Fruit fly (Drosophila melanogaster) whole organism, wandering third instar larva: ENCODE results near the gene roq.
A peak's percentile ranks its signal among the peaks of the same experiment; 100 is the strongest.

Experiments
- Abd-B ChIP-seq: fragments of >200 bp; optimal IDR thresholded peaks from 2 replicates; lab custom pipeline; 2017; ENCODE audit warnings: missing biosample characterization, missing genetic modification characterization
- CG32264 ChIP-seq: fragments of 200-800 bp; sonication (Bioruptor generic); optimal IDR thresholded peaks from 2 replicates; lab custom pipeline; 2016; ENCODE audit warnings: missing biosample characterization, missing genetic modification characterization
- CG9705 ChIP-seq: fragments of 200-800 bp; sonication (Bioruptor generic); optimal IDR thresholded peaks from 2 replicates; lab custom pipeline; 2018; ENCODE audit warnings: missing biosample characterization, mild to moderate bottlenecking, missing genetic modification characterization
- CrebA ChIP-seq: fragments of 200-800 bp; sonication (Bioruptor generic); optimal IDR thresholded peaks from 2 replicates; lab custom pipeline; 2016; ENCODE audit warnings: missing biosample characterization, mild to moderate bottlenecking, missing genetic modification characterization, borderline replicate concordance
- Dfd ChIP-seq: fragments of >200 bp; optimal IDR thresholded peaks from 2 replicates; lab custom pipeline; 2017; ENCODE audit warnings: missing biosample characterization, missing genetic modification characterization
- Dif ChIP-seq: fragments of 200-275, 200-300 bp; sonication (Bioruptor generic); optimal IDR thresholded peaks from 2 replicates; lab custom pipeline; 2018; ENCODE audit warnings: missing biosample characterization, missing genetic modification characterization; ENCODE audit not compliant: partially characterized antibody
- GATAd ChIP-seq: sonication (Bioruptor generic); optimal IDR thresholded peaks from 2 replicates; lab custom pipeline; 2016; ENCODE audit warnings: missing biosample characterization, missing genetic modification characterization
- Hnf4 ChIP-seq: fragments of 200-800 bp; sonication (Bioruptor generic); optimal IDR thresholded peaks from 2 replicates; lab custom pipeline; 2016; ENCODE audit warnings: missing biosample characterization, mild to moderate bottlenecking, missing genetic modification characterization
- Hr78 ChIP-seq: fragments of >200 bp; optimal IDR thresholded peaks from 2 replicates; lab custom pipeline; 2017; ENCODE audit warnings: missing biosample characterization, missing genetic modification characterization
- Hr83 ChIP-seq: fragments of 200-300 bp; sonication (Bioruptor generic); optimal IDR thresholded peaks from 2 replicates; lab custom pipeline; 2016; ENCODE audit warnings: missing biosample characterization, mild to moderate bottlenecking, missing genetic modification characterization, moderate library complexity; ENCODE audit not compliant: poor library complexity, severe bottlenecking
- Jra ChIP-seq: sonication (Bioruptor generic); optimal IDR thresholded peaks from 2 replicates; lab custom pipeline; 2016; ENCODE audit warnings: missing biosample characterization, missing genetic modification characterization
- Myc ChIP-seq: fragments of >200 bp; optimal IDR thresholded peaks from 2 replicates; lab custom pipeline; 2017
- N ChIP-seq: fragments of >200 bp; optimal IDR thresholded peaks from 2 replicates; lab custom pipeline; 2018; ENCODE audit warnings: missing biosample characterization, missing external identifiers, missing genetic modification characterization
- OdsH ChIP-seq: fragments of 200-800 bp; sonication (Bioruptor generic); optimal IDR thresholded peaks from 2 replicates; lab custom pipeline; 2016; ENCODE audit warnings: missing biosample characterization, mild to moderate bottlenecking, missing genetic modification characterization
- Rel ChIP-seq, 2 experiments: fragments of 200-800 bp; sonication (Bioruptor generic) in 1 of 2; optimal IDR thresholded peaks; 2 replicates in 1 of 2; 3 replicates in 1 of 2; lab custom pipeline; 2016 to 2019; ENCODE audit warnings: mild to moderate bottlenecking in 2 of 2, missing biosample characterization in 2 of 2, missing genetic modification characterization in 2 of 2, moderate library complexity in 1 of 2
- Sp1 ChIP-seq: fragments of 200-800 bp; sonication (Bioruptor generic); optimal IDR thresholded peaks from 3 replicates; lab custom pipeline; 2019; ENCODE audit warnings: missing biosample characterization, mild to moderate bottlenecking, missing genetic modification characterization, moderate library complexity
- Vsx2 ChIP-seq: fragments of 200-300, 225-300 bp; sonication (Bioruptor generic); optimal IDR thresholded peaks from 2 replicates; lab custom pipeline; 2018; ENCODE audit warnings: missing biosample characterization, missing genetic modification characterization; ENCODE audit not compliant: partially characterized antibody
- br ChIP-seq: fragments of 200-800 bp; sonication (Bioruptor generic); optimal IDR thresholded peaks from 2 replicates; lab custom pipeline; 2016; ENCODE audit warnings: missing biosample characterization, missing genetic modification characterization
- brk ChIP-seq: fragments of 200-800 bp; sonication (Bioruptor generic); optimal IDR thresholded peaks from 2 replicates; lab custom pipeline; 2016; ENCODE audit warnings: missing biosample characterization, mild to moderate bottlenecking, missing genetic modification characterization
- dmrt93B ChIP-seq: fragments of 200-800 bp; sonication (Bioruptor generic); optimal IDR thresholded peaks from 2 replicates; lab custom pipeline; 2018; ENCODE audit warnings: missing biosample characterization, mild to moderate bottlenecking, missing genetic modification characterization
- dsf ChIP-seq: sonication (Bioruptor generic); optimal IDR thresholded peaks from 2 replicates; lab custom pipeline; 2016; ENCODE audit warnings: missing biosample characterization, missing genetic modification characterization, borderline replicate concordance
- ey ChIP-seq: fragments of 200-800 bp; sonication (Bioruptor generic); optimal IDR thresholded peaks from 2 replicates; lab custom pipeline; 2016; ENCODE audit warnings: missing biosample characterization, missing genetic modification characterization
- foxo ChIP-seq, 2 experiments: fragments of 200-800 bp; sonication (Bioruptor generic); optimal IDR thresholded peaks; 2 replicates in 1 of 2; 3 replicates in 1 of 2; lab custom pipeline; 2016 to 2017; ENCODE audit warnings: missing biosample characterization in 2 of 2, missing genetic modification characterization in 2 of 2
- fru ChIP-seq: fragments of 200-800 bp; sonication (Bioruptor generic); optimal IDR thresholded peaks from 3 replicates; lab custom pipeline; 2016; ENCODE audit warnings: missing biosample characterization, mild to moderate bottlenecking, missing genetic modification characterization
- h ChIP-seq: fragments of 200-800 bp; sonication (Bioruptor generic); optimal IDR thresholded peaks from 3 replicates; lab custom pipeline; 2016; ENCODE audit warnings: missing biosample characterization, mild to moderate bottlenecking, missing genetic modification characterization
- jim ChIP-seq: fragments of 175-275, 200-325 bp; sonication (Bioruptor generic); optimal IDR thresholded peaks from 2 replicates; lab custom pipeline; 2016; ENCODE audit warnings: missing biosample characterization, mild to moderate bottlenecking, missing genetic modification characterization
- lola ChIP-seq: fragments of >200 bp; optimal IDR thresholded peaks from 2 replicates; lab custom pipeline; 2017; ENCODE audit warnings: missing biosample characterization, missing genetic modification characterization
- pan ChIP-seq: fragments of >200 bp; optimal IDR thresholded peaks from 2 replicates; lab custom pipeline; 2017
- psq ChIP-seq: fragments of 200-800 bp; sonication (Bioruptor generic); optimal IDR thresholded peaks from 3 replicates; lab custom pipeline; 2017; ENCODE audit warnings: missing biosample characterization, mild to moderate bottlenecking, missing genetic modification characterization, moderate library complexity
- rgr ChIP-seq: fragments of 200-800 bp; sonication (Bioruptor generic); optimal IDR thresholded peaks from 3 replicates; lab custom pipeline; 2016; ENCODE audit warnings: missing biosample characterization, mild to moderate bottlenecking, missing genetic modification characterization
- sage ChIP-seq: fragments of 200-800 bp; sonication (Bioruptor generic); optimal IDR thresholded peaks from 2 replicates; lab custom pipeline; 2016; ENCODE audit warnings: missing biosample characterization, mild to moderate bottlenecking, missing genetic modification characterization
- sv ChIP-seq: fragments of 200-800 bp; sonication (Bioruptor generic); optimal IDR thresholded peaks from 3 replicates; lab custom pipeline; 2016; ENCODE audit warnings: missing biosample characterization, missing genetic modification characterization
- tai ChIP-seq: sonication (Bioruptor generic); optimal IDR thresholded peaks from 2 replicates; lab custom pipeline; 2016; ENCODE audit warnings: missing biosample characterization, missing genetic modification characterization
- usp ChIP-seq: fragments of >200 bp; optimal IDR thresholded peaks from 2 replicates; lab custom pipeline; 2017; ENCODE audit warnings: missing biosample characterization, missing genetic modification characterization
- woc ChIP-seq: sonication (Bioruptor generic); optimal IDR thresholded peaks from 2 replicates; lab custom pipeline; 2016; ENCODE audit warnings: missing biosample characterization, mild to moderate bottlenecking, missing genetic modification characterization

roq gene

DNA sequence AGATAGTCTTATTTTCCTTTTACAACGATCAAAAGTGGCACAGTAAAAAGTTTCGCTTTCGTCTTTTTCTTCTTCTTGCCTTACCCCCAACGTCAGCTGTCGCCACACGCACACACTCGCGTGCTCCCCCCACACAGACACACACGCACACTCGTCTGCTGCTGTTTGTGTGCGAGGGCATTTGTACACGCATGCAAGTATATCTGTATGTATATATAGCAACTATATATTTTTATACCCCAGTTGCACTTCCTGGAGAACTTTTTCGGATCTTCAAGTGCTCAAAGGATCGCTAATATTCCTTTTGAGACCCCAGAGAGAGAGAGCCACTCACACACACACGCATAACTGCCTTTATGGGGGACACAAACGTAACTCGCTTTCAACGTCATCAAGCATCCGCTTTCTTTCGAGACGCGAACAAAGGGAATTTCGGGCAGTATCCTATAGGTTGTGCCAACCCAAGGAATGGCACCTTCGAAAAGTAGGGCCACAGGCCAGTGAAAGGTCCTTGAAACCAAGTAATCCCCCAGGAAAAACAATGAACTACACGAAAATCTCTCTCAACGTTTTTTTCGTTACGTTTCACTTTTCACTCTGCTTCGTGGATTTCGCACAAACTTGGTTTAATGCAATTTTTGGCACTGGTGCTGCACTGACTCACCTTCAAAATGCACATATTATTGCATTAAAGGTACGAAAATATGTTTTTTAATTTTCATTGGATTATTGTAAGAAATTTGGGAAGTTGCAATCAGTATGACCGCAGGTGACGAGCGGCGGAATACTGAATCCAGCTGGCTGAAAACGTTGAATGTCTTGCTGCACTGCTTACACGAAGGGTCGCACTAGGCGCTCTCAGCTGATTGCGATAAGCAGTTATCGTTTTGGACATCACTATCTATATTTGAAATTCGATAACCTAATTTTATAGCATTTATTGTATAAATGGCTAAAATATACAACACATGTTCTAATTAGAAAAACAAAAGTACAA, at the start of gene roq:
Gene roq, minus strand, starts transcription at position 799 of the 997 bp plus-strand sequence.
- no peak for TF ChIP-seq Dfd (GFP tag; lab: Kevin White, UChicago)
- peak; percentile 88 for TF ChIP-seq CrebA (GFP tag; lab: Kevin White, UChicago)
- peak; percentile 86 for TF ChIP-seq N (GFP tag; lab: Kevin White, UChicago)
- no peak for TF ChIP-seq tai (GFP tag; lab: Kevin White, UChicago)
- no peak for TF ChIP-seq sv (GFP tag; lab: Kevin White, UChicago)
- TF ChIP-seq Rel (GFP tag; optimal IDR thresholded peaks at IDR 0.05; lab: Kevin White, UChicago): peak; percentile 18
- peak; percentile 6 for TF ChIP-seq Rel (tag; optimal IDR thresholded peaks at IDR 0.05; lab: Kevin White, UChicago)
- TF ChIP-seq OdsH: peak; percentile 19
- TF ChIP-seq rgr: no peak
- TF ChIP-seq h (GFP tag; lab: Kevin White, UChicago): peak; percentile 35

DNA sequence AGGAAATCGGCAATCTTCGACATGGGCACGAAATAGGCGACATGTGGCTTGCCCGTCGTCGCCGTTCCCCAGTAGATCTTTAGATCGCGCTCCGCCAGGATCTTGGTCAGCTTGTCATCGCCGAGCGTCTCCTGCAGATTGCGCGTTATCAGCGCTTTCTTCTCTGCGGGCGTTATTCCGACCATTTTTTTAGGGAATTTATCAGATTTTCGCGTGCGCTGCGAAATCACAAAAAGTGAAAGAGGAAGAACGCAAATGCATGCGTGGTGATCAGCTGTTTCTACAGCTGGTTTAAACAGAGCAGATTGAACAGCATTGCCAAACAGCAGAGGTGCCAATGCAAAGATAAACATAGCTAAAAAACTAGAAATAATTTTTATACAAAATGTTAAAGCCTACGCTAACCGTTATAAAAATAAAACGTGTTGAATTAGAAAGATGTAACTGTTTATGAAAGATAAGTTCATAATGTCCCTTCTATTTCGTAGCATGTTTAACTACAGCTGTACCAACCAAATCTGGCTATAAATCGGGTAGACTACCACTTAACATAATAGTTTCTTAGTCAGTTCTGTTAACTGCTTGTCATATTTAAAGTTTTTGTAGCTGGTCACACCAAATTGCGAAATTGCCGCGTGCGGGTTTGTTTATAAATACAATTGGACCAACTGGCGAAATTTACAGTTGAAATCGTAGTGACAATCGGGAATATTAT, 40.9 kb upstream of the roq start, which contains the start of the genes TyrRS and CG33158:
Gene TyrRS, minus strand, starts transcription at position 244 of the 715 bp plus-strand sequence.
Gene CG33158, plus strand, starts transcription at position 539 of the 715 bp plus-strand sequence.
- no peak for TF ChIP-seq CrebA (GFP tag; lab: Kevin White, UChicago)
- no peak for TF ChIP-seq usp (GFP tag; lab: Kevin White, UChicago)
- TF ChIP-seq psq (GFP tag; lab: Kevin White, UChicago): no peak
- TF ChIP-seq sv (GFP tag; lab: Kevin White, UChicago): no peak
- peak; percentile 94 for TF ChIP-seq Myc (lab: Kevin White, UChicago)
- no peak for TF ChIP-seq Jra (GFP tag; lab: Kevin White, UChicago)
- TF ChIP-seq Abd-B (GFP tag; lab: Kevin White, UChicago): no peak
- TF ChIP-seq OdsH: no peak

- no peak for TF ChIP-seq GATAd (GFP tag; lab: Kevin White, UChicago)
- TF ChIP-seq N (GFP tag; lab: Kevin White, UChicago): no peak
- no peak for TF ChIP-seq Abd-B (GFP tag; lab: Kevin White, UChicago)
- no peak for TF ChIP-seq OdsH
- no peak for TF ChIP-seq rgr
- no peak for TF ChIP-seq Vsx2 (GFP tag; lab: Kevin White, UChicago)
- no peak for TF ChIP-seq Rel (GFP tag; optimal IDR thresholded peaks at IDR 0.05; lab: Kevin White, UChicago)
- no peak for TF ChIP-seq Rel (tag; optimal IDR thresholded peaks at IDR 0.05; lab: Kevin White, UChicago)
- no peak for TF ChIP-seq br
- no peak for TF ChIP-seq dsf (GFP tag; lab: Kevin White, UChicago)
- TF ChIP-seq CrebA (GFP tag; lab: Kevin White, UChicago): no peak
These were observed 38.7 kb upstream of the roq start, which contains the start of gene GluRS-m for dm6 chr3L:16417024-16417423. TSS of gene GluRS-m (minus strand) at chr3L:16417177.

dm6 chr3L:16412394-16412950, 34.1 kb upstream of the roq start, which contains the start of gene Serinc:
TSS of gene Serinc (plus strand) at chr3L:16412722.
- TF ChIP-seq Vsx2 (GFP tag; lab: Kevin White, UChicago) (no peak), rgr (peak; percentile 40), foxo (GFP tag; optimal IDR thresholded peaks at IDR 0.05; lab: Kevin White, UChicago) (no peak), dmrt93B (GFP tag; lab: Kevin White, UChicago) (no peak), h (GFP tag; lab: Kevin White, UChicago) (peak; percentile 42), CG32264 (no peak), woc (GFP tag; lab: Kevin White, UChicago) (peak; percentile 21), CG9705 (GFP tag; lab: Kevin White, UChicago) (no peak), jim (GFP tag; lab: Kevin White, UChicago) (peak; percentile 12), lola (no peak), Hr78 (no peak), pan (lab: Kevin White, UChicago) (no peak), sage (GFP tag; lab: Kevin White, UChicago) (no peak), Jra (GFP tag; lab: Kevin White, UChicago) (no peak), fru (GFP tag; lab: Kevin White, UChicago) (peak; percentile 51), sv (GFP tag; lab: Kevin White, UChicago) (peak; percentile 35), ey (GFP tag; lab: Kevin White, UChicago) (peak; percentile 21), dsf (GFP tag; lab: Kevin White, UChicago) (no peak), Dif (GFP tag; lab: Kevin White, UChicago) (no peak), Dfd (GFP tag; lab: Kevin White, UChicago) (no peak), tai (GFP tag; lab: Kevin White, UChicago) (no peak), brk (GFP tag; lab: Kevin White, UChicago) (no peak), CrebA (GFP tag; lab: Kevin White, UChicago) (no peak), psq (GFP tag; lab: Kevin White, UChicago) (peak; percentile 17), Sp1 (GFP tag; lab: Kevin White, UChicago) (no peak), Myc (lab: Kevin White, UChicago) (peak; percentile 65), Hnf4 (GFP tag; lab: Kevin White, UChicago) (no peak), GATAd (GFP tag; lab: Kevin White, UChicago) (peak; percentile 10), Hr83 (GFP tag; lab: Kevin White, UChicago) (peak; percentile 5), usp (GFP tag; lab: Kevin White, UChicago) (no peak), OdsH (no peak)
